Fruit fly (Drosophila melanogaster) whole organism, pupa: ENCODE data around the gene mtgo.

Source experiments
- CG10348 ChIP-seq: fragments of 200-800 bp; sonication (Bioruptor generic); IDR thresholded peaks from 2 replicates; pipeline ENCODE4 v1.3.6; 2022; ENCODE audit warnings: missing biosample characterization, missing genetic modification characterization
- CG12605 ChIP-seq: fragments of 200-800 bp; sonication (Bioruptor generic); IDR thresholded peaks from 2 replicates; pipeline ENCODE4 v1.3.6; 2022; ENCODE audit warnings: missing biosample characterization, missing genetic modification characterization
- CG8301 ChIP-seq: fragments of 200-800 bp; sonication (Bioruptor generic); optimal IDR thresholded peaks from 2 replicates; lab custom pipeline; 2018; ENCODE audit warnings: missing biosample characterization, mild to moderate bottlenecking, missing genetic modification characterization
- EcR ChIP-seq: fragments of 200-800 bp; sonication (Bioruptor generic); optimal IDR thresholded peaks from 3 replicates; lab custom pipeline; 2019; ENCODE audit warnings: missing biosample characterization, missing genetic modification characterization, mild to moderate bottlenecking, moderate library complexity, missing genetic modification reagents
- Pif1B ChIP-seq: fragments of 200-800 bp; sonication (Bioruptor generic); optimal IDR thresholded peaks from 3 replicates; lab custom pipeline; 2016; ENCODE audit warnings: missing biosample characterization, missing genetic modification characterization
- Snoo ChIP-seq: fragments of 200-800 bp; sonication (Bioruptor generic); optimal IDR thresholded peaks from 3 replicates; lab custom pipeline; 2017; ENCODE audit warnings: missing biosample characterization, mild to moderate bottlenecking, missing genetic modification characterization, inconsistent platforms

DNA sequence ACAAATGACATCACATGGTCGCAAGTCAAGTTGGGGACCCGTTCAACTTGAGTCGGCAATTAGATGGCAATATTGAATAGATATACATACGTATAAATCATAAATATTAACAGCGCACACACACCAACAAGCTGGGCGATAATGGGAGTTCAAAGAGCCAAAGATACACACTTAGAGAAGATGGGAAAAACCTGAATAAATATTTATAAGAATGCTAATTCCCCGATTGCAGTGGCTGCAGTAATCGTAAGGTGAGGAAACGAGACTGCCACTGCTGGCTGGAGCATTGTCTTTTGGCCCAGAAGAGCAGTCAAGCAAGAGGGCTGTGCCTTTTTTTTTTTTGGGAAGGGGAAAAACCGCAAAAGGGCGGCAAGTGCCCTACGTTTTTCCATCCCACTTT lies 165.4 kb downstream of the mtgo start:
- TF ChIP-seq Snoo (tag; lab: Kevin White, UChicago) = no peak
- no peak for TF ChIP-seq CG10348 (GFP tag; lab: Robert Waterston, UW)
- no peak for TF ChIP-seq EcR (GFP tag; lab: Kevin White, UChicago)
- no peak for TF ChIP-seq Pif1B (GFP tag; lab: Kevin White, UChicago)
- TF ChIP-seq CG12605 = no peak
- no peak for TF ChIP-seq CG8301 (tag; lab: Kevin White, UChicago)
